Fruit fly (Drosophila melanogaster): ENCODE data around the gene brv2.

Gene brv2

DNA sequence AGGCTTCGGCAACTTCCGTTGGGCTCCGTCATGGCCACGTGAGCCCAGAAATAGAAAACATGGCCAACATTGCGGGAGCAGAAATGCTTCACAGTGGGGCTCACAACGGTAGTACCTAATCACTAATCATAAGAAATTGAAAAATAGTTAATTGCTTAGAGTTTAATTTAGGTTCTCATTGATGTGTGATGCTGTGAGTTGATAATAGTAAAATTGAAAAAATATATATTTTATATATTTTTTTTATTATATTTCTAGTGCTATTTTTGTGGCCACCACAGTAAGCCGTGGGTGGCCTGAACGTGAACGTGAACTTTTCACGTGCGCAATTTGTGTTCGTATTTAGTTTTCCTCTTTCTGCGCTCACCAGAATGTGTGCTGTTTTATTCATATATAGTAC is 34.0 kb downstream of the brv2 start (continued):
- TF ChIP-seq CG16815 (GFP tag; optimal IDR thresholded peaks at IDR 0.05), result no peak
- no peak for TF ChIP-seq exex (tag; optimal IDR thresholded peaks at IDR 0.05)
- TF ChIP-seq CG3838 (GFP tag; optimal IDR thresholded peaks at IDR 0.05), result no peak
- peak; percentile 62 for TF ChIP-seq CG31441 (GFP tag; IDR thresholded peaks at IDR 0.05)
- TF ChIP-seq CG4617 (GFP tag; optimal IDR thresholded peaks at IDR 0.05; ENCODE audit: borderline replicate concordance), result no peak
- TF ChIP-seq unc-4 (GFP tag; IDR thresholded peaks at IDR 0.05; ENCODE audit: partially characterized antibody), result no peak
- TF ChIP-seq CG4360 (GFP tag; IDR thresholded peaks at IDR 0.05), result no peak
- TF ChIP-seq CG8944 (GFP tag; optimal IDR thresholded peaks at IDR 0.05), result no peak
- TF ChIP-seq chinmo (GFP tag; IDR thresholded peaks at IDR 0.05; ENCODE audit: partially characterized antibody), result no peak
- TF ChIP-seq CG8281 (tag; optimal IDR thresholded peaks at IDR 0.05), result no peak
- no peak for TF ChIP-seq mld (GFP tag; IDR thresholded peaks at IDR 0.05; ENCODE audit: partially characterized antibody)
- TF ChIP-seq bab2 (GFP tag; optimal IDR thresholded peaks at IDR 0.05), result no peak
- TF ChIP-seq vnd (GFP tag; IDR thresholded peaks at IDR 0.05; ENCODE audit: partially characterized antibody), result no peak
- no peak for TF ChIP-seq HLH4C (GFP tag; IDR thresholded peaks at IDR 0.05; ENCODE audit: partially characterized antibody)
- peak; percentile 43; the same call in 1 of the 3 replicates for TF ChIP-seq CG17361 (GFP tag; IDR thresholded peaks at IDR 0.05)
- no peak for TF ChIP-seq aop (GFP tag; IDR thresholded peaks at IDR 0.05)
- TF ChIP-seq nau (GFP tag; optimal IDR thresholded peaks at IDR 0.05), result peak; percentile 6
- no peak for TF ChIP-seq Adf1 (GFP tag; IDR thresholded peaks at IDR 0.05)
- TF ChIP-seq CG4328 (GFP tag; optimal IDR thresholded peaks at IDR 0.05), result no peak
- TF ChIP-seq fu2 (GFP tag; optimal IDR thresholded peaks at IDR 0.05), result no peak
- no peak for TF ChIP-seq CG4820 (GFP tag; optimal IDR thresholded peaks at IDR 0.05)
- no peak for TF ChIP-seq CG8089 (GFP tag; optimal IDR thresholded peaks at IDR 0.05)
- TF ChIP-seq CG13424 (tag; optimal IDR thresholded peaks at IDR 0.05), result peak; percentile 32
- TF ChIP-seq ken (GFP tag; IDR thresholded peaks at IDR 0.05), result no peak
- no peak for TF ChIP-seq zfh2 (GFP tag; optimal IDR thresholded peaks at IDR 0.05)
- no peak for TF ChIP-seq inv (GFP tag; IDR thresholded peaks at IDR 0.05; ENCODE audit: partially characterized antibody)
- no peak for TF ChIP-seq Gsc (GFP tag; IDR thresholded peaks at IDR 0.05)
- no peak for TF ChIP-seq CG1603 (tag; optimal IDR thresholded peaks at IDR 0.05)
- no peak for TF ChIP-seq jigr1 (GFP tag; IDR thresholded peaks at IDR 0.05)
- TF ChIP-seq ara (GFP tag; IDR thresholded peaks at IDR 0.05), result peak; percentile 53
- TF ChIP-seq YL-1 (GFP tag; optimal IDR thresholded peaks at IDR 0.05), result no peak
- peak; percentile 13 for TF ChIP-seq CG10543 (GFP tag; optimal IDR thresholded peaks at IDR 0.05)
- no peak for TF ChIP-seq maf-S (GFP tag; optimal IDR thresholded peaks at IDR 0.05)
- TF ChIP-seq Med (GFP tag), result no peak
- no peak for TF ChIP-seq Drgx (GFP tag; IDR thresholded peaks at IDR 0.05)
- TF ChIP-seq CG17912 (GFP tag; optimal IDR thresholded peaks at IDR 0.05), result no peak
- no peak for TF ChIP-seq CG33213 (GFP tag; optimal IDR thresholded peaks at IDR 0.05)
- 0 out of 2 replicates have a peak, but pooled peaks have one; percentile 14 for TF ChIP-seq wdn (GFP tag; IDR thresholded peaks at IDR 0.05)
- no peak for TF ChIP-seq CG3065 (GFP tag; optimal IDR thresholded peaks at IDR 0.05)
- no peak for TF ChIP-seq sima (GFP tag; optimal IDR thresholded peaks at IDR 0.05)
- TF ChIP-seq CG14441 (GFP tag; IDR thresholded peaks at IDR 0.05), result no peak
- no peak for TF ChIP-seq rib (GFP tag; IDR thresholded peaks at IDR 0.05)
- TF ChIP-seq CG17612 (GFP tag; IDR thresholded peaks at IDR 0.05), result no peak
- no peak for TF ChIP-seq ftz-f1 (GFP tag; optimal IDR thresholded peaks at IDR 0.05)
- TF ChIP-seq Sry-β (GFP tag; optimal IDR thresholded peaks at IDR 0.05), result no peak
- peak; percentile 61 for TF ChIP-seq CG2678 (tag; optimal IDR thresholded peaks at IDR 0.05)
- peak; percentile 25 for TF ChIP-seq CG12299 (tag; optimal IDR thresholded peaks at IDR 0.05)
- TF ChIP-seq Spps (tag; optimal IDR thresholded peaks at IDR 0.05), result no peak
- no peak for TF ChIP-seq CG9797 (GFP tag; optimal IDR thresholded peaks at IDR 0.05)
- no peak for TF ChIP-seq D (optimal IDR thresholded peaks at IDR 0.05)
- no peak for TF ChIP-seq D (GFP tag; optimal IDR thresholded peaks at IDR 0.05)
- TF ChIP-seq MTF-1 (GFP tag; optimal IDR thresholded peaks at IDR 0.05; ENCODE audit: borderline replicate concordance), result peak; percentile 26
